Fruit fly (Drosophila melanogaster) whole organism, prepupa: Measurements from ENCODE around the gene CG14130.

ENCODE experiments used
- CG10631 ChIP-seq: fragments of 200-800 bp; sonication (Bioruptor generic); optimal IDR thresholded peaks from 2 replicates; lab custom pipeline; 2016; ENCODE audit warnings: missing biosample characterization, missing genetic modification characterization
- CG10669 ChIP-seq: fragments of 200-800 bp; sonication (Bioruptor generic); optimal IDR thresholded peaks from 3 replicates; lab custom pipeline; 2018; ENCODE audit warnings: missing biosample characterization, mild to moderate bottlenecking, missing genetic modification characterization, moderate library complexity
- CG11294 ChIP-seq: fragments of 200-800 bp; sonication (Bioruptor generic); IDR thresholded peaks from 2 replicates; pipeline ENCODE4 v1.3.6; 2022; ENCODE audit warnings: missing biosample characterization, missing genetic modification characterization
- CG11762 ChIP-seq: fragments of 200-800 bp; sonication (Bioruptor generic); optimal IDR thresholded peaks from 3 replicates; lab custom pipeline; 2016; ENCODE audit warnings: missing biosample characterization, missing genetic modification characterization; ENCODE audit not compliant: insufficient read depth
- CG11902 ChIP-seq: fragments of 200-800 bp; sonication (Bioruptor generic); optimal IDR thresholded peaks from 3 replicates; lab custom pipeline; 2016; ENCODE audit warnings: missing biosample characterization, missing genetic modification characterization
- CG15336 ChIP-seq: fragments of 200-800 bp; sonication (Bioruptor generic); IDR thresholded peaks from 2 replicates; pipeline ENCODE4 v1.3.6; 2022; ENCODE audit warnings: missing biosample characterization, missing genetic modification characterization
- CG1621 ChIP-seq: fragments of 200-800 bp; sonication (Bioruptor generic); optimal IDR thresholded peaks from 3 replicates; lab custom pipeline; 2018; ENCODE audit warnings: missing biosample characterization, mild to moderate bottlenecking, missing genetic modification characterization
- CG31627 ChIP-seq: fragments of 200-800 bp; sonication (Bioruptor generic); optimal IDR thresholded peaks from 3 replicates; lab custom pipeline; 2016; ENCODE audit warnings: missing biosample characterization, missing genetic modification characterization
- CG32006 ChIP-seq: fragments of 200-800 bp; sonication (Bioruptor generic); optimal IDR thresholded peaks from 3 replicates; lab custom pipeline; 2017; ENCODE audit warnings: missing biosample characterization, mild to moderate bottlenecking, missing genetic modification characterization
- CG6163 ChIP-seq: fragments of 200-800 bp; sonication (Bioruptor generic); IDR thresholded peaks from 3 replicates; pipeline ENCODE4 v1.3.6; 2022; ENCODE audit warnings: missing biosample characterization, missing genetic modification characterization
- CG6276 ChIP-seq: fragments of 200-800 bp; sonication (Bioruptor generic); optimal IDR thresholded peaks from 2 replicates; lab custom pipeline; 2017; ENCODE audit warnings: missing biosample characterization, mild to moderate bottlenecking, missing genetic modification characterization
- CG6792 ChIP-seq: fragments of 200-800 bp; sonication (Bioruptor generic); optimal IDR thresholded peaks from 3 replicates; lab custom pipeline; 2016; ENCODE audit warnings: missing biosample characterization, missing genetic modification characterization
- CG8119 ChIP-seq: fragments of 200-800 bp; sonication (Bioruptor generic); IDR thresholded peaks from 3 replicates; pipeline ENCODE4 v1.3.6; 2022; ENCODE audit warnings: missing biosample characterization, missing genetic modification characterization
- CG8632 ChIP-seq: fragments of 200-800 bp; sonication (Bioruptor generic); optimal IDR thresholded peaks from 3 replicates; lab custom pipeline; 2016; ENCODE audit warnings: missing biosample characterization, missing genetic modification characterization
- Eip78C ChIP-seq: fragments of 200-800 bp; sonication (Bioruptor generic); peaks from one replicate; lab custom pipeline; 2016; ENCODE audit warnings: missing biosample characterization, missing genetic modification characterization
- Eip93F ChIP-seq: fragments of 200-800 bp; sonication (Bioruptor generic); optimal IDR thresholded peaks from 2 replicates; lab custom pipeline; 2016; ENCODE audit warnings: missing biosample characterization, mild to moderate bottlenecking, missing genetic modification characterization
- Gug ChIP-seq: fragments of 200-800 bp; sonication (Bioruptor generic); IDR thresholded peaks from 2 replicates; pipeline ENCODE4 v1.3.6; 2022; ENCODE audit warnings: missing biosample characterization, missing genetic modification characterization
- Hr39 ChIP-seq: fragments of 200-800 bp; sonication (Bioruptor generic); optimal IDR thresholded peaks from 2 replicates; lab custom pipeline; 2016; ENCODE audit warnings: missing biosample characterization, missing genetic modification characterization
- Hr4 ChIP-seq: fragments of 200-800 bp; sonication (Bioruptor generic); optimal IDR thresholded peaks from 3 replicates; lab custom pipeline; 2016; ENCODE audit warnings: missing biosample characterization, missing genetic modification characterization
- Met ChIP-seq: fragments of 200-800 bp; sonication (Bioruptor generic); optimal IDR thresholded peaks from 3 replicates; lab custom pipeline; 2016; ENCODE audit warnings: missing biosample characterization, missing genetic modification characterization
- Smox ChIP-seq: fragments of 200-800 bp; sonication (Bioruptor generic); optimal IDR thresholded peaks from 3 replicates; lab custom pipeline; 2016; ENCODE audit warnings: missing biosample characterization, missing genetic modification characterization
- Sox102F ChIP-seq: fragments of 200-800 bp; sonication (Bioruptor generic); optimal IDR thresholded peaks from 2 replicates; lab custom pipeline; 2016; ENCODE audit warnings: missing biosample characterization, mild to moderate bottlenecking, missing genetic modification characterization
- Sox14 ChIP-seq: fragments of 200-800 bp; sonication (Bioruptor generic); optimal IDR thresholded peaks from 3 replicates; lab custom pipeline; 2016; ENCODE audit warnings: missing biosample characterization, missing genetic modification characterization
- Sox15 ChIP-seq: fragments of 200-800 bp; sonication (Bioruptor generic); optimal IDR thresholded peaks from 3 replicates; lab custom pipeline; 2016; ENCODE audit warnings: missing biosample characterization, missing genetic modification characterization
- achi ChIP-seq: fragments of 200-800 bp; sonication (Bioruptor generic); optimal IDR thresholded peaks from 3 replicates; lab custom pipeline; 2016; ENCODE audit warnings: missing biosample characterization, missing genetic modification characterization
- acj6 ChIP-seq: fragments of 200-800 bp; sonication (Bioruptor generic); optimal IDR thresholded peaks from 3 replicates; lab custom pipeline; 2016; ENCODE audit warnings: missing biosample characterization, missing genetic modification characterization
- cyc ChIP-seq: fragments of 200-800 bp; sonication (Bioruptor generic); optimal IDR thresholded peaks from 3 replicates; lab custom pipeline; 2016; ENCODE audit warnings: missing biosample characterization, missing genetic modification characterization
- eg ChIP-seq: fragments of 200-800 bp; sonication (Bioruptor generic); IDR thresholded peaks from 3 replicates; pipeline ENCODE4 v1.3.6; 2022; ENCODE audit warnings: missing biosample characterization, missing genetic modification characterization
- esn ChIP-seq: fragments of 200-800 bp; sonication (Bioruptor generic); optimal IDR thresholded peaks from 2 replicates; lab custom pipeline; 2016; ENCODE audit warnings: missing biosample characterization, mild to moderate bottlenecking, missing genetic modification characterization, moderate library complexity
- fd85E ChIP-seq: fragments of 200-800 bp; sonication (Bioruptor generic); optimal IDR thresholded peaks from 3 replicates; lab custom pipeline; 2016; ENCODE audit warnings: missing biosample characterization, missing genetic modification characterization
- fkh ChIP-seq: fragments of 200-800 bp; sonication (Bioruptor generic); optimal IDR thresholded peaks from 3 replicates; lab custom pipeline; 2017; ENCODE audit warnings: missing biosample characterization, mild to moderate bottlenecking, missing genetic modification characterization, moderate library complexity
- lz ChIP-seq: fragments of 200-800 bp; sonication (Bioruptor generic); optimal IDR thresholded peaks from 3 replicates; lab custom pipeline; 2016; ENCODE audit warnings: missing biosample characterization, missing genetic modification characterization
- net ChIP-seq: fragments of 200-800 bp; sonication (Bioruptor generic); optimal IDR thresholded peaks from 3 replicates; lab custom pipeline; 2016; ENCODE audit warnings: missing biosample characterization, missing genetic modification characterization
- ss ChIP-seq, 2 experiments: fragments of 200-800 bp; sonication (Bioruptor generic); optimal IDR thresholded peaks; 2 replicates in 1 of 2; 3 replicates in 1 of 2; lab custom pipeline; 2017 to 2018; ENCODE audit warnings: mild to moderate bottlenecking in 2 of 2, missing biosample characterization in 2 of 2, missing genetic modification characterization in 2 of 2, moderate library complexity in 1 of 2
- svp ChIP-seq: fragments of 200-800 bp; sonication (Bioruptor generic); peaks from one replicate; lab custom pipeline; 2016; ENCODE audit warnings: missing biosample characterization, missing genetic modification characterization
- vri ChIP-seq: fragments of 200-800 bp; sonication (Bioruptor generic); optimal IDR thresholded peaks from 3 replicates; lab custom pipeline; 2016; ENCODE audit warnings: missing biosample characterization, mild to moderate bottlenecking, missing genetic modification characterization

The CG14130 gene

DNA sequence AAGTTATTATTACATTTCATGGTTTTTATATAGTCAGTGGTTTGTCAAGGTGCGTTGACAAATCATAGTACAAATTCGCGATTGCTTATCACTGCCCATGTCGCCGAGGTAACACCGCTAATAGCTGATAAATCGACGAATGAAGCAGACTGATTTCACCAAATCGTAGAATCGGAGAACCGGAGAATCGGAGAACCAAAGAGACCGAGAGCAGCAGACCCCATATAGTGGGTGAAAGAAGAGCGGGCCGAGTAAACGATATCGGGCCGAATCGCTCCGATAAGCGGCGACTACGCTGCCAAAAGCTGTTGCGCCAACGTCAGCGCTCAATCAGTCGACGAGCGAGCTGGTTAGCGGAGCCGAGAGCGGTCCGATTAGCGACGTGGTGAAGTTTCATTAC, 38.5 kb upstream of the CG14130 start, which contains the start of gene CG14131:
Gene CG14131 (plus strand): TSS at position 343 of the 400 bp plus-strand sequence.
- no peak for TF ChIP-seq CG31627 (GFP tag; lab: Kevin White, UChicago)
- TF ChIP-seq fkh (GFP tag; lab: Kevin White, UChicago), result no peak
- no peak for TF ChIP-seq CG8632
- no peak for TF ChIP-seq Met
- no peak for TF ChIP-seq CG32006 (GFP tag; lab: Kevin White, UChicago)
- no peak for TF ChIP-seq CG11902 (GFP tag; lab: Kevin White, UChicago)
- TF ChIP-seq Sox14, result peak; percentile 17
- TF ChIP-seq CG10669 (GFP tag; lab: Kevin White, UChicago), result no peak
- TF ChIP-seq vri (GFP tag; lab: Kevin White, UChicago), result peak; percentile 78
- TF ChIP-seq, all 60 proteins: peak for 2

DNA sequence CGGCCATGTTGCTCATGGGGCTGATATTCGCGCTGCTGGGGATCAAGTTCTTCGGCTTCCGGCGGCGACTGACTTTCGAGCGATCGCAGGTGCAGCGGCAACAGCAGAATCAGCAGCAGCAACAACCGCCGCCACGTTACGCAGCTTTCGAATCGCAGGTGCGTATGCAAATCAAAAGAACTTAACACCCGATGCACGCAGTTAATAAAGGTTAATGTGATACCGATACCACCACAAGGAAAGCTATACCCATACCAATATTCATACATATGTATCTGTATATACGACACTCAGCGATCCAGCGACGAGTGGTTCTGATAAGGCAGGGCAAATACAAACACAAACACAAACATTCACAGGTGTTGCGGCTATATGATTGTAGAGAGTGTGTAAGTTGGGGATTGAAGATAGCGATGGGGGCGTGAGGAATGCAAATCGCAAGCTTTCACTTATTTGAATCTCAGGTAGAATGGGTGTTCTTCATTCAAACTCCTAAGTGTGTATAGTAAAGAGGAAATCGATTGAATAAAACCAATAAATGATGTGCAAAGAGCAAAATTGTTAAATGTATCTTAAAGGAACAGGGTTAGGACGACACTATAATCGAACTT, 37.8 kb upstream of the CG14130 start:
- peak; percentile 87 for TF ChIP-seq svp
- TF ChIP-seq CG32006 (GFP tag; lab: Kevin White, UChicago), result no peak
- TF ChIP-seq vri (GFP tag; lab: Kevin White, UChicago), result peak; percentile 41

- TF ChIP-seq Eip78C (GFP tag; lab: Kevin White, UChicago) (no peak), CG15336 (GFP tag; lab: Robert Waterston, UW) (peak; percentile 80), Gug (GFP tag; lab: Robert Waterston, UW) (peak; percentile 50), svp (peak; percentile 45), Hr4 (GFP tag; lab: Kevin White, UChicago) (peak; percentile 70), CG11294 (GFP tag; lab: Robert Waterston, UW) (peak; percentile 61), Sox15 (GFP tag; lab: Kevin White, UChicago) (no peak), net (peak; percentile 29), achi (GFP tag; lab: Kevin White, UChicago) (peak; percentile 10), Smox (GFP tag; lab: Kevin White, UChicago) (no peak), fd85E (GFP tag; lab: Kevin White, UChicago) (no peak), esn (GFP tag; lab: Kevin White, UChicago) (no peak), CG8119 (GFP tag; lab: Robert Waterston, UW) (peak; percentile 44; the same call in 1 of the 3 replicates), CG6163 (GFP tag; lab: Robert Waterston, UW) (peak; percentile 74), Eip93F (GFP tag; lab: Kevin White, UChicago) (no peak), eg (peak; percentile 73), CG31627 (GFP tag; lab: Kevin White, UChicago) (no peak), fkh (GFP tag; lab: Kevin White, UChicago) (no peak), cyc (GFP tag; lab: Kevin White, UChicago) (no peak), Sox14 (no peak), Hr39 (GFP tag; lab: Kevin White, UChicago) (no peak), CG1621 (tag; lab: Kevin White, UChicago) (no peak), Sox102F (GFP tag; lab: Kevin White, UChicago) (no peak), ss (GFP tag; optimal IDR thresholded peaks at IDR 0.05; lab: Kevin White, UChicago) (no peak), acj6 (no peak), lz (GFP tag; lab: Kevin White, UChicago) (no peak), CG6276 (GFP tag; lab: Kevin White, UChicago) (no peak), CG10631 (GFP tag; lab: Kevin White, UChicago) (no peak), CG11762 (no peak)
Observed at dm6 chr3L:11785291-11785690, 30.0 kb upstream of the CG14130 start.

DNA sequence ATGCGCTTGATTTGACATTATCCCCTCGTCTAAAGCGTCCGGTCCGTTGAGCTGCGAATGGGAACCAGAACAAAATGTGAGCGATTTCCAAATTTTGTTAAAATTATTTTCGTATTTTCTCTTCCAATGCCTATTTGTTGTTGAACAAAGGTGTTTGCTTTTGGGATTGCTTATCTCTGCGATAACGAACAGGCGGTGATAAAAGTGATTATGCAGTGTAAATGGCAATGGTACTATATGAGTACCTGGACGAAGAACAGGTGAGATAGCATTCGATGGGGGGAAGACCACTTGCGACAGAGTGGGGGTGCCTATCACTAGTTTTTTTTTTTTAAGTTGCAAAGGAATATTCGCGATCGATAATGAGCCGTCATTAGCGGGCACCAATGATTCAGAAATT, 27.0 kb upstream of the CG14130 start:
- TF ChIP-seq esn (GFP tag; lab: Kevin White, UChicago) (peak; percentile 38), Eip93F (GFP tag; lab: Kevin White, UChicago) (peak; percentile 52), CG10631 (GFP tag; lab: Kevin White, UChicago) (peak; percentile 1), vri (GFP tag; lab: Kevin White, UChicago) (peak; percentile 81), CG1621 (tag; lab: Kevin White, UChicago) (no peak), Sox14 (peak; percentile 4), CG6792 (peak; percentile 25), CG6163 (GFP tag; lab: Robert Waterston, UW) (0 out of 3 replicates have a peak, but pooled peaks have one; percentile 12), fkh (GFP tag; lab: Kevin White, UChicago) (no peak)
